Worm (Caenorhabditis elegans): ENCODE data around the gene C40A11.6.

ce11 chrII:2146900-2147375 is 1.5 kb upstream of the C40A11.6 start, which contains the start of gene C40A11.2:
- no peak for TF ChIP-seq nhr-76 (tag; optimal IDR thresholded peaks at IDR 0.05)
- no peak for TF ChIP-seq unc-62 (GFP tag; optimal IDR thresholded peaks at IDR 0.05)
